Worm (Caenorhabditis elegans): ENCODE results near the gene gop-3.

DNA sequence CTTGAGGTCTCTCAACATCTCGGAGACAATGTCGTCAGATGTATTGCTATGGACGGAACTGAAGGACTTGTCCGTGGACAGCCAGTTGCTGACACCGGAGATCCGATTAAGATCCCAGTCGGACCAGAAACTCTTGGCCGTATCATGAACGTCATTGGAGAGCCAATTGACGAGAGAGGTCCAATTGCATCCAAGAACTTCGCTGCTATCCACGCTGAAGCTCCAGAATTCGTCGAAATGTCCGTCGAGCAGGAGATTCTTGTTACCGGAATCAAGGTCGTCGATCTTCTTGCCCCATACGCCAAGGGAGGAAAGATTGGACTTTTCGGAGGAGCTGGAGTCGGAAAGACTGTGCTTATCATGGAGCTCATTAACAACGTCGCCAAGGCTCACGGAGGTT lies 31.7 kb upstream of the gop-3 start:
- TF ChIP-seq madf-2 (tag; optimal IDR thresholded peaks at IDR 0.05): no peak
- TF ChIP-seq sox-2 (GFP tag; IDR thresholded peaks at IDR 0.05): no peak
- no peak for TF ChIP-seq lin-11 (tag; optimal IDR thresholded peaks at IDR 0.05)
- no peak for TF ChIP-seq elt-2 (tag; optimal IDR thresholded peaks at IDR 0.05)
- no peak for TF ChIP-seq ceh-24 (tag; optimal IDR thresholded peaks at IDR 0.05)
- no peak for TF ChIP-seq ets-4 (tag; optimal IDR thresholded peaks at IDR 0.05)
- no peak for TF ChIP-seq ama-1 (optimal IDR thresholded peaks at IDR 0.05)
- no peak for TF ChIP-seq tbx-2 (tag; optimal IDR thresholded peaks at IDR 0.05)
- no peak for TF ChIP-seq ceh-18 (tag; optimal IDR thresholded peaks at IDR 0.05)
- no peak for TF ChIP-seq C38D4.7 (GFP tag; optimal IDR thresholded peaks at IDR 0.05)
- no peak for TF ChIP-seq hlh-30 (tag; optimal IDR thresholded peaks at IDR 0.05; ENCODE audit: insufficient read depth)
